Worm (Caenorhabditis elegans) whole organism, L1 larva: ENCODE data around the gene T24B8.3.

Experiments used
- ama-1 ChIP-seq: fragments of 150-350 bp; optimal IDR thresholded peaks from 2 replicates; lab custom pipeline; 2014
- blmp-1 ChIP-seq: fragments of 150-350 bp; optimal IDR thresholded peaks from 2 replicates; lab custom pipeline; 2014; ENCODE audit warnings: missing biosample characterization, missing genetic modification characterization
- egl-27 ChIP-seq, 2 experiments: fragments of 150-350 bp in 1 of 2; sonication (generic microtip); optimal IDR thresholded peaks; 3 replicates each; lab custom pipeline; 2017 to 2018; ENCODE audit warnings: missing biosample characterization in 2 of 2, missing genetic modification characterization in 2 of 2, missing genetic modification reagents in 2 of 2
- lsy-2 ChIP-seq, 2 experiments: fragments of 150-350 bp; optimal IDR thresholded peaks; 2 replicates each; lab custom pipeline; 2014; ENCODE audit warnings: missing biosample characterization in 2 of 2, missing genetic modification characterization in 2 of 2
- nhr-19 ChIP-seq: fragments of 200-800 bp; sonication (Bioruptor generic); conservative IDR thresholded peaks from 2 replicates; pipeline ENCODE4 v1.3.6; 2022; ENCODE audit warnings: missing genetic modification characterization, missing compliant biosample characterization
- nhr-47 ChIP-seq: sonication (generic microtip); optimal IDR thresholded peaks from 2 replicates; lab custom pipeline; 2016; ENCODE audit warnings: mild to moderate bottlenecking, missing genetic modification characterization, moderate library complexity, missing compliant biosample characterization
- nhr-71 ChIP-seq: sonication (generic microtip); optimal IDR thresholded peaks from 2 replicates; lab custom pipeline; 2016; ENCODE audit warnings: mild to moderate bottlenecking, missing genetic modification characterization, moderate library complexity, missing compliant biosample characterization
- nhr-76 ChIP-seq: sonication (generic microtip); optimal IDR thresholded peaks from 2 replicates; lab custom pipeline; 2017; ENCODE audit warnings: missing biosample characterization, missing genetic modification characterization
- nhr-90 ChIP-seq: sonication (generic microtip); optimal IDR thresholded peaks from 2 replicates; lab custom pipeline; 2016; ENCODE audit warnings: mild to moderate bottlenecking, missing genetic modification characterization, missing compliant biosample characterization; ENCODE audit not compliant: poor library complexity
- tbx-2 ChIP-seq: sonication (generic microtip); optimal IDR thresholded peaks from 2 replicates; lab custom pipeline; 2016; ENCODE audit warnings: missing genetic modification characterization, missing compliant biosample characterization
- vab-15 ChIP-seq: sonication (generic microtip); optimal IDR thresholded peaks from 2 replicates; lab custom pipeline; 2017; ENCODE audit warnings: missing genotype, mild to moderate bottlenecking, missing genetic modification characterization, missing compliant biosample characterization

DNA sequence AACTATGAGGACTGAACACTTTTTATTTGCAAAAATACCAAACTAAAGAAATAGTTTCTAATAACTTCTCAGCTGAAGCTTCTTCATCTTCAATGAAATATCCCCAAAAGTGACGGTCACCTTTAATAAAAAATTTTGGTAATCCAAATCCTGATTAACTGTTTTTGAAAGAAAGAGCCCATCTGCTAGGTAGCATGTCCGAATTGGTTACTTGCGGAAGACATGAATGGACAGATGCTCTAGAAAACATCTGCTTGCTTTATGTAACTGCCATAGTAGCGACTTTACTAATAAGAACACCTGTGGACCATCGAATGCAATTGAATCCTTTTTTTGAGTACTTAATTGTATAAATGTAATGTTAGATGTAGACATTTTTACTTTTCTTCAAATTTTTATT is 1.9 kb downstream of the T24B8.3 start:
- TF ChIP-seq tbx-2 (tag; lab: Kevin White, UChicago) (no peak), lsy-2 (tag; optimal IDR thresholded peaks at IDR 0.05; lab: Kevin White, UChicago) (peak; percentile 3 to 7), nhr-76 (no peak), nhr-71 (no peak), blmp-1 (tag; lab: Kevin White, UChicago) (no peak), nhr-19 (GFP tag; lab: Robert Waterston, UW) (no peak), vab-15 (no peak), nhr-90 (no peak), ama-1 (lab: Kevin White, UChicago) (no peak), egl-27 (tag; optimal IDR thresholded peaks at IDR 0.05; lab: Kevin White, UChicago) (no peak), nhr-47 (tag; lab: Kevin White, UChicago) (no peak)
